Worm (Caenorhabditis elegans) whole organism, L4/young adult: ENCODE measurements around the gene nhr-122.

Experiments
- W03F9.2 ChIP-seq: fragments of 150-350 bp; optimal IDR thresholded peaks from 2 replicates; lab custom pipeline; 2014; ENCODE audit warnings: missing biosample characterization, missing genetic modification characterization
- him-1 ChIP-seq: sonication (generic microtip); optimal IDR thresholded peaks from 2 replicates; lab custom pipeline; 2016; ENCODE audit warnings: missing genotype, missing genetic modification reagents, missing genetic modification characterization, missing compliant biosample characterization

DNA sequence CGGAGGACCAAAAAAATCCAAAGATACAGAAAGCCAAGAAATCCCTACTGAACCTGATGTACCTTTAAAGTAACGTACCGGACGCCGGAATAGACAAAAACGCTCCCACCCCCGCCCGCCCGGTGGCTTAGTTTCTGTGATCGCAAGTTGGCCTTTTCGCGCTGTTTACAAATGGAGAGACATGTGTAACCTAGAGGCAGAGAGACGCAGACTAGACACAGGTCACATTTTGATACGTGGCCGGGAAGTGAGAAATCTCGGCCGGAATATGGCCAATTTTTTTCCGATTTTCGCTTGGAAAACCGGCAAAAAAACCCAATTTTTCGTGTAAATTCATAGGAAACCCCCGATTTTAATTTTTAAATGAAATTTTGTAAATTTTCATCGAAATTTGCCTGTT, 43.4 kb downstream of the nhr-122 start:
- TF ChIP-seq him-1 (tag; lab: Kevin White, UChicago) (no peak), W03F9.2 (tag; lab: Kevin White, UChicago) (no peak)
